Fruit fly (Drosophila melanogaster) whole organism, embryonic: ENCODE measurements around the gene Spn88Ea.
A peak's percentile ranks its signal among the peaks of the same experiment; 100 is the strongest.

Experiments used
- CG11456 ChIP-seq: fragments of 200-800 bp; sonication (Bioruptor generic); IDR thresholded peaks from 3 replicates; pipeline ENCODE4 v1.3.6; 2022; ENCODE audit warnings: missing biosample characterization, missing genetic modification characterization
- CG12659 ChIP-seq: fragments of 200-800 bp; sonication (Bioruptor generic); optimal IDR thresholded peaks from 3 replicates; lab custom pipeline; 2017; ENCODE audit warnings: mild to moderate bottlenecking, missing biosample characterization, missing genetic modification reagents, missing genetic modification characterization
- CG12769 ChIP-seq: fragments of 200-800 bp; sonication (Bioruptor generic); optimal IDR thresholded peaks from 2 replicates; lab custom pipeline; 2019; ENCODE audit warnings: missing biosample characterization, mild to moderate bottlenecking, missing genetic modification characterization, moderate library complexity
- CG13296 ChIP-seq: fragments of 200-800 bp; sonication (Bioruptor generic); optimal IDR thresholded peaks from 3 replicates; lab custom pipeline; 2018; ENCODE audit warnings: missing biosample characterization, mild to moderate bottlenecking, missing genetic modification characterization
- CG15479 ChIP-seq: fragments of 200-800 bp; sonication (Bioruptor generic); optimal IDR thresholded peaks from 3 replicates; lab custom pipeline; 2019; ENCODE audit warnings: missing biosample characterization, mild to moderate bottlenecking, missing genetic modification characterization, moderate library complexity
- CG17802 ChIP-seq: fragments of 200-800 bp; sonication (Bioruptor generic); optimal IDR thresholded peaks from 2 replicates; lab custom pipeline; 2018; ENCODE audit warnings: missing biosample characterization, mild to moderate bottlenecking, missing genetic modification characterization, moderate library complexity
- CG17829 ChIP-seq: fragments of 200-800 bp; optimal IDR thresholded peaks from 2 replicates; lab custom pipeline; 2019; ENCODE audit warnings: missing biosample characterization, mild to moderate bottlenecking, missing genetic modification characterization, moderate library complexity
- CG2116 ChIP-seq: fragments of 200-800 bp; sonication (Bioruptor generic); optimal IDR thresholded peaks from 3 replicates; lab custom pipeline; 2018; ENCODE audit warnings: missing biosample characterization, mild to moderate bottlenecking, missing genetic modification characterization
- CG3995 ChIP-seq: fragments of 200-800 bp; sonication (Bioruptor generic); optimal IDR thresholded peaks from 3 replicates; lab custom pipeline; 2016; ENCODE audit warnings: missing biosample characterization, missing genetic modification characterization
- CG5180 ChIP-seq: fragments of 200-800 bp; sonication (Bioruptor generic); optimal IDR thresholded peaks from 3 replicates; lab custom pipeline; 2017; ENCODE audit warnings: missing biosample characterization, missing genetic modification characterization, mild to moderate bottlenecking, moderate library complexity, missing genetic modification reagents
- CG5953 ChIP-seq: fragments of 200-800 bp; sonication (Bioruptor generic); IDR thresholded peaks from 2 replicates; pipeline ENCODE4 v1.3.6; 2022; ENCODE audit warnings: missing biosample characterization, missing genetic modification characterization
- CG7556 ChIP-seq: fragments of 200-800 bp; sonication (Bioruptor generic); optimal IDR thresholded peaks from 2 replicates; lab custom pipeline; 2017; ENCODE audit warnings: missing biosample characterization, mild to moderate bottlenecking, missing genetic modification characterization
- CG7839 ChIP-seq: fragments of 200-800 bp; sonication (Bioruptor generic); optimal IDR thresholded peaks from 3 replicates; lab custom pipeline; 2018; ENCODE audit warnings: missing biosample characterization, mild to moderate bottlenecking, missing genetic modification characterization, moderate library complexity
- CG7928 ChIP-seq: fragments of 200-800 bp; sonication (Bioruptor generic); optimal IDR thresholded peaks from 2 replicates; lab custom pipeline; 2017; ENCODE audit warnings: missing biosample characterization, mild to moderate bottlenecking, missing genetic modification characterization
- CG8089 ChIP-seq: fragments of 200-800 bp; sonication (Bioruptor generic); optimal IDR thresholded peaks from 3 replicates; lab custom pipeline; 2016; ENCODE audit warnings: missing biosample characterization, missing genetic modification characterization
- CG8388 ChIP-seq: fragments of 200-800 bp; sonication (Bioruptor generic); optimal IDR thresholded peaks from 2 replicates; lab custom pipeline; 2019; ENCODE audit warnings: missing biosample characterization, mild to moderate bottlenecking, missing genetic modification characterization, moderate library complexity
- CG8478 ChIP-seq: fragments of >200 bp; optimal IDR thresholded peaks from 2 replicates; lab custom pipeline; 2018
- Dip2 ChIP-seq: fragments of 200-800 bp; sonication (Bioruptor generic); IDR thresholded peaks from 2 replicates; pipeline ENCODE4 v1.3.6; 2022; ENCODE audit warnings: missing biosample characterization, missing genetic modification characterization
- E2f2 ChIP-seq: fragments of 200-800 bp; sonication (Bioruptor generic); IDR thresholded peaks from 2 replicates; pipeline ENCODE4 v1.3.6; 2022; ENCODE audit warnings: missing biosample characterization, missing genetic modification characterization
- HHEX ChIP-seq: fragments of 200-800 bp; sonication (Bioruptor generic); optimal IDR thresholded peaks from 3 replicates; lab custom pipeline; 2017; ENCODE audit warnings: missing biosample characterization, mild to moderate bottlenecking, missing genetic modification characterization, missing genetic modification reagents
- HLHmδ ChIP-seq: fragments of 200-800 bp; sonication (Bioruptor generic); optimal IDR thresholded peaks from 2 replicates; lab custom pipeline; 2018; ENCODE audit warnings: missing biosample characterization, mild to moderate bottlenecking, missing genetic modification characterization, moderate library complexity
- Hsf ChIP-seq: fragments of 200-800 bp; sonication (Bioruptor generic); optimal IDR thresholded peaks from 3 replicates; lab custom pipeline; 2016; ENCODE audit warnings: missing biosample characterization, missing genetic modification characterization
- NK7.1 ChIP-seq: fragments of 200-800 bp; sonication (Bioruptor generic); optimal IDR thresholded peaks from 3 replicates; lab custom pipeline; 2016; ENCODE audit warnings: missing biosample characterization, missing genetic modification characterization
- Nf-YB ChIP-seq: fragments of 200-800 bp; sonication (Bioruptor generic); optimal IDR thresholded peaks from 3 replicates; lab custom pipeline; 2019; ENCODE audit warnings: missing biosample characterization, mild to moderate bottlenecking, missing genetic modification characterization, moderate library complexity
- Pdp1 ChIP-seq, 2 experiments: fragments of 200-800 bp; sonication (Bioruptor generic); optimal IDR thresholded peaks; 3 replicates each; lab custom pipeline; 2016; ENCODE audit warnings: missing biosample characterization in 2 of 2, missing genetic modification characterization in 2 of 2, mild to moderate bottlenecking in 1 of 2, moderate library complexity in 1 of 2
- Xrp1 ChIP-seq: fragments of 200-800 bp; sonication (Bioruptor generic); IDR thresholded peaks from 2 replicates; pipeline ENCODE4 v1.3.6; 2022; ENCODE audit warnings: missing biosample characterization, missing genetic modification characterization
- al ChIP-seq: fragments of 200-800 bp; sonication (Bioruptor generic); IDR thresholded peaks from 2 replicates; pipeline ENCODE4 v1.3.6; 2022; ENCODE audit warnings: missing biosample characterization, missing genetic modification characterization
- btn ChIP-seq: fragments of 200-800 bp; sonication (Bioruptor generic); optimal IDR thresholded peaks from 2 replicates; lab custom pipeline; 2016; ENCODE audit warnings: missing biosample characterization, missing genetic modification characterization
- chm ChIP-seq: fragments of 200-800 bp; sonication (Bioruptor generic); IDR thresholded peaks from 2 replicates; pipeline ENCODE4 v1.3.6; 2022; ENCODE audit warnings: missing biosample characterization, missing genetic modification characterization
- da ChIP-seq: fragments of 200-800 bp; sonication (Bioruptor generic); optimal IDR thresholded peaks from 2 replicates; lab custom pipeline; 2016; ENCODE audit warnings: missing biosample characterization, missing genetic modification characterization
- dpn ChIP-seq, 2 experiments: fragments of 200-800 bp; sonication (Bioruptor generic); optimal IDR thresholded peaks; 3 replicates each; lab custom pipeline; 2016; ENCODE audit warnings: missing biosample characterization in 2 of 2, missing genetic modification characterization in 2 of 2
- fru ChIP-seq: fragments of >200 bp; optimal IDR thresholded peaks from 2 replicates; lab custom pipeline; 2017
- gce ChIP-seq: fragments of 200-800 bp; sonication (Bioruptor generic); IDR thresholded peaks from 3 replicates; pipeline ENCODE4 v1.3.6; 2022; ENCODE audit warnings: missing biosample characterization, missing genetic modification characterization
- gcm2 ChIP-seq: fragments of 200-800 bp; sonication (Bioruptor generic); optimal IDR thresholded peaks from 2 replicates; lab custom pipeline; 2016; ENCODE audit warnings: missing biosample characterization, missing genetic modification characterization
- grn ChIP-seq: fragments of 200-800 bp; sonication (Bioruptor generic); optimal IDR thresholded peaks from 3 replicates; lab custom pipeline; 2017; ENCODE audit warnings: missing biosample characterization, missing genetic modification characterization
- insv ChIP-seq, 2 experiments: fragments of 200-800 bp; sonication (Bioruptor generic); optimal IDR thresholded peaks; 3 replicates each; lab custom pipeline; 2016 to 2018; ENCODE audit warnings: missing biosample characterization in 2 of 2, missing genetic modification characterization in 2 of 2
- jing ChIP-seq: fragments of 200-800 bp; sonication (Bioruptor generic); optimal IDR thresholded peaks from 2 replicates; lab custom pipeline; 2018; ENCODE audit warnings: missing biosample characterization, mild to moderate bottlenecking, missing genetic modification characterization
- kah ChIP-seq: fragments of 200-800 bp; sonication (Bioruptor generic); optimal IDR thresholded peaks from 2 replicates; lab custom pipeline; 2018; ENCODE audit warnings: missing biosample characterization, mild to moderate bottlenecking, missing genetic modification characterization
- lmd ChIP-seq: fragments of 200-800 bp; sonication (Bioruptor generic); IDR thresholded peaks from 2 replicates; pipeline ENCODE4 v1.3.6; 2022; ENCODE audit warnings: missing biosample characterization, missing genetic modification characterization
- odd ChIP-seq: fragments of 200-800 bp; sonication (Bioruptor generic); optimal IDR thresholded peaks from 2 replicates; lab custom pipeline; 2017; ENCODE audit warnings: missing biosample characterization, mild to moderate bottlenecking, missing genetic modification characterization
- pb ChIP-seq: fragments of 200-800 bp; sonication (Bioruptor generic); optimal IDR thresholded peaks from 3 replicates; lab custom pipeline; 2016; ENCODE audit warnings: missing biosample characterization, missing genetic modification characterization
- ro ChIP-seq: fragments of 200-800 bp; sonication (Bioruptor generic); IDR thresholded peaks from 2 replicates; pipeline ENCODE4 v1.3.6; 2022; ENCODE audit warnings: missing biosample characterization, missing genetic modification characterization
- row ChIP-seq: fragments of 200-800 bp; sonication (Bioruptor generic); IDR thresholded peaks from 3 replicates; pipeline ENCODE4 v1.3.6; 2022; ENCODE audit warnings: missing biosample characterization, missing genetic modification characterization
- slou ChIP-seq: fragments of 200-800 bp; sonication (Bioruptor generic); optimal IDR thresholded peaks from 3 replicates; lab custom pipeline; 2016; ENCODE audit warnings: missing biosample characterization, missing genetic modification characterization
- sqz ChIP-seq: fragments of 200-800 bp; sonication (Bioruptor generic); optimal IDR thresholded peaks from 3 replicates; lab custom pipeline; 2018; ENCODE audit warnings: missing biosample characterization, mild to moderate bottlenecking, missing genetic modification characterization
- twi ChIP-seq: fragments of 200-800 bp; optimal IDR thresholded peaks from 2 replicates; lab custom pipeline; 2019; ENCODE audit warnings: missing biosample characterization, mild to moderate bottlenecking, missing genetic modification characterization, moderate library complexity
- usp ChIP-seq: fragments of >200 bp; optimal IDR thresholded peaks from 2 replicates; lab custom pipeline; 2017; ENCODE audit warnings: missing biosample characterization, missing genetic modification characterization
- vnd ChIP-seq: fragments of 200-800 bp; sonication (Bioruptor generic); IDR thresholded peaks from 3 replicates; pipeline ENCODE4 v1.3.6; 2022; ENCODE audit warnings: missing biosample characterization, missing genetic modification characterization; ENCODE audit not compliant: partially characterized antibody
- vvl ChIP-seq: fragments of 200-800 bp; sonication (Bioruptor generic); IDR thresholded peaks from 2 replicates; pipeline ENCODE4 v1.3.6; 2022; ENCODE audit warnings: missing biosample characterization, missing genetic modification characterization
- wdn ChIP-seq: fragments of 200-800 bp; sonication (Bioruptor generic); IDR thresholded peaks from 2 replicates; pipeline ENCODE4 v1.3.6; 2022; ENCODE audit warnings: missing biosample characterization, missing genetic modification characterization
- zf30C ChIP-seq: fragments of 200-800 bp; sonication (Bioruptor generic); optimal IDR thresholded peaks from 3 replicates; lab custom pipeline; 2018; ENCODE audit warnings: missing biosample characterization, mild to moderate bottlenecking, missing genetic modification characterization

Gene Spn88Ea

dm6 chr3R:15218824-15219576, 12.8 kb upstream of the Spn88Ea start, which contains the start of the genes SIDL and CG12241 (continued):
- TF ChIP-seq CG8388 (GFP tag; lab: Kevin White, UChicago) (peak; percentile 64), CG5180 (GFP tag; lab: Kevin White, UChicago) (no peak), CG8478 (lab: Kevin White, UChicago) (no peak), kah (GFP tag; lab: Kevin White, UChicago) (peak; percentile 77), CG7928 (peak; percentile 85), al (GFP tag; lab: Robert Waterston, UW) (peak; percentile 94), row (GFP tag; lab: Robert Waterston, UW) (peak; percentile 76), usp (GFP tag; lab: Kevin White, UChicago) (no peak), ro (peak; percentile 82), dpn (GFP tag; optimal IDR thresholded peaks at IDR 0.05; lab: Kevin White, UChicago) (peak; percentile 73 to 87), wdn (GFP tag; lab: Robert Waterston, UW) (peak; percentile 70), lmd (GFP tag; lab: Robert Waterston, UW) (peak; percentile 93), CG3995 (GFP tag; lab: Kevin White, UChicago) (peak; percentile 58), NK7.1 (GFP tag; lab: Kevin White, UChicago) (peak; percentile 73), sqz (GFP tag; lab: Kevin White, UChicago) (no peak), Hsf (GFP tag; lab: Kevin White, UChicago) (peak; percentile 72), slou (GFP tag; lab: Kevin White, UChicago) (peak; percentile 69), vvl (GFP tag; lab: Robert Waterston, UW) (peak; percentile 96), btn (peak; percentile 37), zf30C (no peak), gce (GFP tag; lab: Robert Waterston, UW) (peak; percentile 82), vnd (GFP tag; lab: Robert Waterston, UW) (no peak), grn (GFP tag; lab: Kevin White, UChicago) (peak; percentile 61), CG17802 (peak; percentile 42), CG12769 (tag; lab: Kevin White, UChicago) (no peak), HLHmδ (GFP tag; lab: Kevin White, UChicago) (no peak), CG2116 (GFP tag; lab: Kevin White, UChicago) (peak; percentile 79), CG8089 (GFP tag; lab: Kevin White, UChicago) (no peak), Xrp1 (peak; percentile 89), odd (GFP tag; lab: Kevin White, UChicago) (no peak), Dip2 (GFP tag; lab: Robert Waterston, UW) (0 out of 2 replicates have a peak, but pooled peaks have one; percentile 44), HHEX (peak; percentile 83), chm (GFP tag; lab: Robert Waterston, UW) (peak; percentile 92), CG12659 (GFP tag; lab: Kevin White, UChicago) (peak; percentile 69), CG7839 (tag; lab: Kevin White, UChicago) (no peak), twi (tag; lab: Kevin White, UChicago) (peak; percentile 13), fru (lab: Kevin White, UChicago) (no peak), CG11456 (peak; percentile 93), da (no peak), CG17829 (tag; lab: Kevin White, UChicago) (peak; percentile 86), insv (GFP tag; optimal IDR thresholded peaks at IDR 0.05; lab: Kevin White, UChicago) (no peak), CG7556 (GFP tag; lab: Kevin White, UChicago) (peak; percentile 78), Nf-YB (no peak), E2f2 (GFP tag; lab: Robert Waterston, UW) (peak; percentile 58), Pdp1 (GFP tag; optimal IDR thresholded peaks at IDR 0.05; lab: Kevin White, UChicago) (peak; percentile 81 to 90), jing (no peak), CG13296 (peak; percentile 79), CG15479 (GFP tag; lab: Kevin White, UChicago) (peak; percentile 25), pb (GFP tag; lab: Kevin White, UChicago) (peak; percentile 73), CG5953 (no peak), gcm2 (GFP tag; lab: Kevin White, UChicago) (no peak)
